Worm (Caenorhabditis elegans) whole organism, L4 larva: ENCODE data around the gene lpl-1.

Experiments used
- lin-1 ChIP-seq: fragments of 200-800 bp; sonication (Bioruptor generic); IDR thresholded peaks from 2 replicates; pipeline ENCODE4 v1.3.6; 2022; ENCODE audit warnings: missing genetic modification reagents, missing genetic modification characterization, missing compliant biosample characterization
- lin-29 ChIP-seq: fragments of 200-800 bp; sonication (Bioruptor generic); IDR thresholded peaks from 2 replicates; pipeline ENCODE4 v1.3.6; 2022; ENCODE audit warnings: missing genetic modification reagents, missing genetic modification characterization, missing compliant biosample characterization
- nhr-28 ChIP-seq: fragments of 150-350 bp; optimal IDR thresholded peaks from 2 replicates; lab custom pipeline; 2014; ENCODE audit warnings: missing biosample characterization, missing genetic modification characterization
- spr-1 ChIP-seq: sonication (generic microtip); optimal IDR thresholded peaks from 2 replicates; lab custom pipeline; 2016; ENCODE audit warnings: mild to moderate bottlenecking, missing genetic modification characterization, missing compliant biosample characterization

The lpl-1 gene

DNA sequence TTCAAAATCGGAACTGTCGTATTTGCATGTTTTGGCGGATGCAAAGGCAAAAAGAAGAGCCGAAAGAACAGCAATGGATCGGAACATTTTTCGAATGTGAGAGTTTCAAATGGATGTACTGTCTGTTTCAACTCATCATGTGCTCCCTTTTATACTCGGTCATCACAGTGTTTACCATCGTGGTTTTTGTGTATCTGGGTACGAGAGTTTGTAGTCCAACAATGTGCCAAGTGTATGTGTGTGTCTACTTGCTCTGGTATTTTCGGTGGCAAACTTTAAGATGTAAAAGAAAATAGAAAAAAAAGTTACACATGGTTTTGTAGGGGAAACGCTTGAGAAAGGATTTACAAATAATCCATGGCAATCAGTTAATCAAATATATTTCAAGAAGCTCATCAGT is 50.6 kb downstream of the lpl-1 start, which contains the start of gene Y73F4A.2:
Gene Y73F4A.2 (minus strand): TSS at position 124 of the 400 bp plus-strand sequence.
- TF ChIP-seq lin-1 (GFP tag; lab: Robert Waterston, UW) (no peak), lin-29 (GFP tag; lab: Robert Waterston, UW) (no peak), spr-1 (no peak), nhr-28 (tag; lab: Kevin White, UChicago) (peak; percentile 49)
